Worm (Caenorhabditis elegans): ENCODE results near the gene Y39F10A.3.

The Y39F10A.3 gene

DNA sequence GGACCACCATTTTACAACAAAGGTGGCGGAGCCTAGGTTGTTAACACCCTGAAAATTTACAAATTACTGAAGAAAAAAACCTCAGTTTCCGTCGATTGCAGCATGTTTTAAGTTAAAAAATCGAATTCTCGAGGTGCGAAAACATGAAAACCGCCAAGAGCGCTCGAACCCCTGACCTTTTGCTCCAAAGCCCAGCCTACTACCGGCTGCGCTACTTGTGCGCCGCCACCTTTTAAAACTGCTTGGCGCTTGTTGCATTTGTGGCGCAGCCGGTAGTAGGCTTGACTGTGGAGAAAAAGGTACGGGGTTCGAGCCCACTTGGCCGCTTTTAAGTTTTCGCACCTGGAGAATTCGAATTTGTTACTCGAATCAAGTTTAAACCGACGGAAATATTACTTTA, 32.6 kb downstream of the Y39F10A.3 start, which contains the start of gene snt-6:
Gene snt-6, minus strand, starts transcription at position 58 of the 400 bp plus-strand sequence.
- TF ChIP-seq zfh-2 (GFP tag; conservative IDR thresholded peaks at IDR 0.05), result peak; percentile 52
- peak; percentile 51; the same call in 1 of the 2 replicates for TF ChIP-seq pbrm-1 (GFP tag; IDR thresholded peaks at IDR 0.05)
- TF ChIP-seq B0035.1 (tag; optimal IDR thresholded peaks at IDR 0.05), result no peak
- TF ChIP-seq die-1 (tag; optimal IDR thresholded peaks at IDR 0.05), result no peak
- peak; percentile 19 for TF ChIP-seq tbp1 (GFP tag; optimal IDR thresholded peaks at IDR 0.05)

DNA sequence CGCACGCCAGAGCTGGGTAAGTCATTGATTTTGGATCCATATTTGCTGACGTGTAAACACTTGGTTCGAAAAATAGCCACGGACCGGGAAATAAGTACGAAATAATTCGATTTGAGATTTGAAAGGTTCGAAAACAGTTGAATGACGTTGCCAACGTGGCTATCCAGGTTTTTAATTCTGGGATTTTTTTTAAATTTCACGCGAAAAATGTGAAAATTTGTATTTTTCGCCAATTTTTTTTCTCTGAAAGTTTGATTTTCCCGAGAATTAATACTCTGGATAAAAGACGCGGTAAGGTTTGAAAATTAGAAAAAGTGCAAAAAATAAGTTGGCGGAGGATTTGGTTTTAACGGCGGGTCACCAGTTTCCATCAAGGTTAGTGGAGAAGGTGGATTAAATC, 42.0 kb downstream of the Y39F10A.3 start, which contains the start of gene fbxc-48:
Gene fbxc-48, minus strand, starts transcription at position 101 of the 400 bp plus-strand sequence.
- TF ChIP-seq mes-4 (tag; optimal IDR thresholded peaks at IDR 0.05), result no peak
- no peak for TF ChIP-seq ceh-79 (tag; optimal IDR thresholded peaks at IDR 0.05)
- no peak for TF ChIP-seq athp-1 (tag; optimal IDR thresholded peaks at IDR 0.05)
- TF ChIP-seq ztf-28 (GFP tag; IDR thresholded peaks at IDR 0.05), result no peak
- no peak for TF ChIP-seq B0035.1 (tag; optimal IDR thresholded peaks at IDR 0.05)
- no peak for TF ChIP-seq madf-8 (GFP tag; conservative IDR thresholded peaks at IDR 0.05)
- TF ChIP-seq sea-2 (GFP tag; IDR thresholded peaks at IDR 0.05), result no peak
- TF ChIP-seq F55B11.4 (tag; optimal IDR thresholded peaks at IDR 0.05; ENCODE audit: borderline replicate concordance, insufficient read depth), result no peak
- no peak for TF ChIP-seq zim-3 (tag; optimal IDR thresholded peaks at IDR 0.05)
- TF ChIP-seq nfya-1 (tag; optimal IDR thresholded peaks at IDR 0.05; ENCODE audit: borderline replicate concordance, insufficient read depth), result no peak
- TF ChIP-seq hmg-1.2 (GFP tag; IDR thresholded peaks at IDR 0.05), result no peak

DNA sequence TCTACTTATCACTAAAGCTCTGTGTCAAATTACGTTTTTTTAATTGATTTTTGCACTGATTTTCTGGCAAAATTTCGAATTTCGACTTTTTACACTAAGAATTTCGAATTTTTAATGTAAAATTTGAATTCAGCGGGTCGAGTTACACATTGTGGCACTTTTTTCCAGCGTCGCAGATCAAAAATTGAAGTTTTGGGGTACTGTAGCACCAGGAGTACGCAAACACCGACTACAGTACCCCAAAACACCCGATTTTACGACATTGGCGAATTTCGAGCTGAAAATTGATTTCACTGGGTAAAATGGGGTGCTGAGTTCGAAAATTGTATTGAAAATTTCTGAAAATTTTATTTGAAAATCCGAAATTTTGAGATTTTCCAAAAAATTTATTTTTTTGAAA, 50.4 kb downstream of the Y39F10A.3 start:
- TF ChIP-seq nfya-1 (tag; optimal IDR thresholded peaks at IDR 0.05; ENCODE audit: borderline replicate concordance, insufficient read depth), result no peak
- TF ChIP-seq rpc-1 (optimal IDR thresholded peaks at IDR 0.05), result no peak
- TF ChIP-seq rpc-1 (tag; optimal IDR thresholded peaks at IDR 0.05), result no peak
- no peak for TF ChIP-seq F39B2.1 (GFP tag; IDR thresholded peaks at IDR 0.05)
- no peak for TF ChIP-seq F55B11.4 (tag; optimal IDR thresholded peaks at IDR 0.05; ENCODE audit: borderline replicate concordance, insufficient read depth)
- TF ChIP-seq athp-1 (tag; optimal IDR thresholded peaks at IDR 0.05), result peak; percentile 18
- no peak for TF ChIP-seq attf-3 (GFP tag; conservative IDR thresholded peaks at IDR 0.05)
- no peak for TF ChIP-seq hmg-20 (GFP tag; IDR thresholded peaks at IDR 0.05)
- no peak for TF ChIP-seq tbx-9 (tag; optimal IDR thresholded peaks at IDR 0.05; ENCODE audit: borderline replicate concordance)
- no peak for TF ChIP-seq madf-3 (GFP tag; IDR thresholded peaks at IDR 0.05)
- TF ChIP-seq snpc-3.4 (tag; optimal IDR thresholded peaks at IDR 0.05), result no peak
- TF ChIP-seq F10E7.11 (tag; optimal IDR thresholded peaks at IDR 0.05), result no peak
- no peak for TF ChIP-seq dpl-1 (GFP tag; optimal IDR thresholded peaks at IDR 0.05)
- no peak for TF ChIP-seq egl-44 (GFP tag; IDR thresholded peaks at IDR 0.05)
- peak; percentile 55 for TF ChIP-seq lsl-1 (GFP tag; optimal IDR thresholded peaks at IDR 0.05)
- TF ChIP-seq F33H1.4 (GFP tag; IDR thresholded peaks at IDR 0.05), result 0 out of 2 replicates have a peak, but pooled peaks have one; percentile 9
- TF ChIP-seq attf-6 (GFP tag; IDR thresholded peaks at IDR 0.05), result no peak
- TF ChIP-seq aptf-2 (GFP tag; conservative IDR thresholded peaks at IDR 0.05), result no peak
- TF ChIP-seq sea-2 (GFP tag; IDR thresholded peaks at IDR 0.05), result no peak
- no peak for TF ChIP-seq madf-8 (GFP tag; conservative IDR thresholded peaks at IDR 0.05)
- no peak for TF ChIP-seq hlh-26 (GFP tag; conservative IDR thresholded peaks at IDR 0.05)
- TF ChIP-seq mel-28 (tag; optimal IDR thresholded peaks at IDR 0.05; ENCODE audit: borderline replicate concordance), result no peak
- no peak for TF ChIP-seq snpc-4 (GFP tag; optimal IDR thresholded peaks at IDR 0.05)
- no peak for TF ChIP-seq snpc-4 (tag; optimal IDR thresholded peaks at IDR 0.05)
- TF ChIP-seq lin-26 (GFP tag; IDR thresholded peaks at IDR 0.05), result no peak
